Worm (Caenorhabditis elegans): ENCODE results near the gene C14C10.5.

C14C10.5 gene

DNA sequence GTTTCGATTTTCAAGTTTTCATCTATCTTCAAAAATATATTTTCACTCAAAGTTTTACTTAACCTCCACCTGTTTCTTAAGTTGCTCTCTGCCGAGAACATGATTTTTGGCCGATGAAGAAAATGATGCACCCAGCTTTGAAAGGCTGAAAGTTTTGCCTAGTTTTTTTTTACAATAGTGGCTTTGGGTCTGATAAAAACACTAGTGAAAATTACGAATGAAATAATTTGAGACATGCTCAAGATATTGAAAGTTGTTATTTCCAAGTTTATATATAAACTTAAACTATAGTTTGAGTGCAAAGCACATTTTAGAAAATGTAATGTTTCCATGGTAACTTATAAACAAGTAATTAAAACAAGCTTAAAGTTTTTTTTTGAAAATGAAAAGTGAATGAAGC, 49.2 kb downstream of the C14C10.5 start, which contains the start of gene gpa-9:
Gene gpa-9 (minus strand): TSS at position 101 of the 400 bp plus-strand sequence.
- no peak for TF ChIP-seq ces-1 (GFP tag; optimal IDR thresholded peaks at IDR 0.05)
- no peak for TF ChIP-seq efl-1 (optimal IDR thresholded peaks at IDR 0.05)
- TF ChIP-seq efl-1 (GFP tag; optimal IDR thresholded peaks at IDR 0.05 in 1 of 2), result peak in 1 of 2 experiments; percentile 32

DNA sequence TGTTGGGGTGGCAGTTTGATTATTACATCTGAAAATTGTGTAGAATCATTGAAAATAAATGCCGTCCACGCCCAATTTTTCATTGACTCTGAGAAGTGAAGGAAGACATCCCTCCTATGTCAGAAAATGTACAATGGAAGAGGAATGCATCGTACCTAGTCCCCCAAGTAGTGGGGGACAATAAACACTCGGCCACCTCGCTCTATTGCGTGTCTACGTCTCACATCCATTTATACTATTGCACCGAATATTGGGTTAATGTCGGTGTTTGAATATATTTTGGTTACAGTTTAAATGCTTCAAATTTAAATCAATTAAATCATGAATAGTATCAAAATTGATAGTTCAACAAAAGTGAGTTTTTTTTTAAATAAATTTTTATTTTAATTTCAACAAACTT, 49.6 kb downstream of the C14C10.5 start, which contains the start of gene lin-25:
Gene lin-25 (plus strand): TSS at position 290 of the 400 bp plus-strand sequence.
- TF ChIP-seq unc-62 (GFP tag; optimal IDR thresholded peaks at IDR 0.05) (no peak), unc-86 (tag; optimal IDR thresholded peaks at IDR 0.05) (no peak), snu-23 (GFP tag; optimal IDR thresholded peaks at IDR 0.05) (no peak), ets-5 (GFP tag; IDR thresholded peaks at IDR 0.05) (no peak), isw-1 (GFP tag; IDR thresholded peaks at IDR 0.05) (no peak), hlh-17 (GFP tag; optimal IDR thresholded peaks at IDR 0.05; ENCODE audit: borderline replicate concordance) (no peak), elt-2 (tag; optimal IDR thresholded peaks at IDR 0.05) (no peak), lsy-2 (tag; optimal IDR thresholded peaks at IDR 0.05) (peak in 1 of 2 experiments; percentile 51), grh-1 (GFP tag; IDR thresholded peaks at IDR 0.05) (no peak), elt-3 (tag; optimal IDR thresholded peaks at IDR 0.05) (no peak), nhr-47 (tag; optimal IDR thresholded peaks at IDR 0.05) (no peak), fkh-4 (tag; optimal IDR thresholded peaks at IDR 0.05; ENCODE audit: borderline replicate concordance) (no peak), F16B12.6 (tag; optimal IDR thresholded peaks at IDR 0.05) (no peak), rnt-1 (tag; optimal IDR thresholded peaks at IDR 0.05) (peak; percentile 49), sptf-1 (tag; optimal IDR thresholded peaks at IDR 0.05) (no peak), blmp-1 (tag; optimal IDR thresholded peaks at IDR 0.05) (peak; percentile 24), nhr-28 (tag; optimal IDR thresholded peaks at IDR 0.05) (no peak), lir-3 (tag; optimal IDR thresholded peaks at IDR 0.05; ENCODE audit: poor library complexity) (peak; percentile 33), Y116A8C.19 (tag; optimal IDR thresholded peaks at IDR 0.05; ENCODE audit: borderline replicate concordance) (no peak), lin-14 (GFP tag; optimal IDR thresholded peaks at IDR 0.05) (peak; percentile 71), vab-15 (tag; optimal IDR thresholded peaks at IDR 0.05) (no peak), alr-1 (tag; optimal IDR thresholded peaks at IDR 0.05; ENCODE audit: borderline replicate concordance) (no peak), dpl-1 (GFP tag; optimal IDR thresholded peaks at IDR 0.05) (peak in 1 of 3 experiments; percentile 50), egl-27 (tag; optimal IDR thresholded peaks at IDR 0.05) (no peak), sup-37 (GFP tag; optimal IDR thresholded peaks at IDR 0.05) (no peak), zag-1 (tag; optimal IDR thresholded peaks at IDR 0.05) (no peak), nhr-71 (tag; optimal IDR thresholded peaks at IDR 0.05) (peak; percentile 9), mef-2 (tag; optimal IDR thresholded peaks at IDR 0.05) (no peak), lin-15B (tag; optimal IDR thresholded peaks at IDR 0.05) (peak; percentile 17), pax-3 (tag; optimal IDR thresholded peaks at IDR 0.05) (no peak), mab-9 (GFP tag; IDR thresholded peaks at IDR 0.05) (no peak), pqm-1 (tag; optimal IDR thresholded peaks at IDR 0.05) (no peak), C16A3.4 (tag; optimal IDR thresholded peaks at IDR 0.05) (peak; percentile 15), nhr-85 (tag) (no peak), swsn-7 (tag; optimal IDR thresholded peaks at IDR 0.05) (no peak), nhr-84 (tag; optimal IDR thresholded peaks at IDR 0.05) (no peak), ztf-4 (tag; optimal IDR thresholded peaks at IDR 0.05) (no peak), nhr-90 (tag; optimal IDR thresholded peaks at IDR 0.05; ENCODE audit: poor library complexity) (no peak), lin-39 (tag; optimal IDR thresholded peaks at IDR 0.05) (no peak), nhr-19 (GFP tag; conservative IDR thresholded peaks at IDR 0.05) (no peak), unc-30 (tag; optimal IDR thresholded peaks at IDR 0.05) (no peak), mdl-1 (tag; optimal IDR thresholded peaks at IDR 0.05) (no peak), snpc-4 (tag; optimal IDR thresholded peaks at IDR 0.05) (no peak), irx-1 (tag; optimal IDR thresholded peaks at IDR 0.05) (no peak), xbp-1 (tag; optimal IDR thresholded peaks at IDR 0.05) (no peak), skn-1 (tag; optimal IDR thresholded peaks at IDR 0.05) (no peak), unc-98 (GFP tag; IDR thresholded peaks at IDR 0.05) (no peak), ceh-82 (tag; optimal IDR thresholded peaks at IDR 0.05) (peak in 1 of 3 experiments; percentile 32), ces-1 (GFP tag; optimal IDR thresholded peaks at IDR 0.05) (no peak)
